Worm (Caenorhabditis elegans) whole organism, late embryonic: ENCODE measurements around the gene cmd-1.

Source experiments
- ama-1 ChIP-seq: fragments of 150-350 bp; optimal IDR thresholded peaks from 2 replicates; lab custom pipeline; 2014
- elt-4 ChIP-seq: sonication (generic microtip); optimal IDR thresholded peaks from 2 replicates; lab custom pipeline; 2016; ENCODE audit warnings: missing genetic modification characterization, missing compliant biosample characterization
- gmeb-2 ChIP-seq: sonication (generic microtip); optimal IDR thresholded peaks from 2 replicates; lab custom pipeline; 2016; ENCODE audit warnings: missing genetic modification characterization, inconsistent platforms, missing compliant biosample characterization
- hlh-13 ChIP-seq: fragments of 200-800 bp; sonication (Bioruptor generic); optimal IDR thresholded peaks from 2 replicates; lab custom pipeline; 2018; ENCODE audit warnings: mild to moderate bottlenecking, missing genetic modification characterization, missing compliant biosample characterization
- pag-3 ChIP-seq: sonication (generic microtip); optimal IDR thresholded peaks from 2 replicates; lab custom pipeline; 2016; ENCODE audit warnings: missing compliant biosample characterization, missing genetic modification characterization, borderline replicate concordance
- pha-2 ChIP-seq: sonication (generic microtip); optimal IDR thresholded peaks from 2 replicates; lab custom pipeline; 2017; ENCODE audit warnings: mild to moderate bottlenecking, missing genetic modification characterization, missing compliant biosample characterization
- pqm-1 ChIP-seq: sonication (generic microtip); optimal IDR thresholded peaks from 2 replicates; lab custom pipeline; 2016; ENCODE audit warnings: missing genetic modification characterization, missing compliant biosample characterization
- rnt-1 ChIP-seq: sonication (generic microtip); optimal IDR thresholded peaks from 2 replicates; lab custom pipeline; 2016; ENCODE audit warnings: missing genetic modification characterization, missing compliant biosample characterization
- unc-86 ChIP-seq: sonication (generic microtip); optimal IDR thresholded peaks from 2 replicates; lab custom pipeline; 2016; ENCODE audit warnings: missing genetic modification characterization, missing compliant biosample characterization
- zip-5 ChIP-seq: sonication (generic microtip); optimal IDR thresholded peaks from 2 replicates; lab custom pipeline; 2016; ENCODE audit warnings: missing genetic modification characterization, missing compliant biosample characterization

ce11 chrV:1152736-1153135 lies 3.3 kb upstream of the cmd-1 start:
- TF ChIP-seq pha-2 (tag; lab: Kevin White, UChicago) (no peak), rnt-1 (tag; lab: Kevin White, UChicago) (no peak), gmeb-2 (tag; lab: Kevin White, UChicago) (no peak), unc-86 (tag; lab: Kevin White, UChicago) (no peak), ama-1 (lab: Kevin White, UChicago) (no peak), pag-3 (no peak), elt-4 (tag; lab: Kevin White, UChicago) (no peak), zip-5 (tag; lab: Kevin White, UChicago) (no peak), hlh-13 (GFP tag; lab: Kevin White, UChicago) (no peak), pqm-1 (tag; lab: Kevin White, UChicago) (no peak)
